Fruit fly (Drosophila melanogaster): ENCODE measurements around the gene sw.

sw gene

dm6 chrX:20256849-20257590 is 20.8 kb upstream of the sw start, which contains the start of gene CG17065 (continued):
- TF ChIP-seq NC2β (GFP tag; optimal IDR thresholded peaks at IDR 0.05) (peak; percentile 17), grau (tag; optimal IDR thresholded peaks at IDR 0.05) (peak; percentile 52), shn (GFP tag; optimal IDR thresholded peaks at IDR 0.05) (peak; percentile 29), Pdp1 (GFP tag; optimal IDR thresholded peaks at IDR 0.05) (peak in 1 of 2 experiments; percentile 36), CG13775 (GFP tag; optimal IDR thresholded peaks at IDR 0.05) (peak; percentile 54), ind (GFP tag; optimal IDR thresholded peaks at IDR 0.05) (peak; percentile 19), sens-2 (GFP tag; IDR thresholded peaks at IDR 0.05) (no peak), Ptx1 (GFP tag; IDR thresholded peaks at IDR 0.05) (0 out of 2 replicates have a peak, but pooled peaks have one; percentile 15), tna (GFP tag; IDR thresholded peaks at IDR 0.05; ENCODE audit: partially characterized antibody) (peak; percentile 11; the same call in 1 of the 2 replicates), jumu (GFP tag; optimal IDR thresholded peaks at IDR 0.05) (peak; percentile 13), CG31441 (GFP tag; IDR thresholded peaks at IDR 0.05) (0 out of 2 replicates have a peak, but pooled peaks have one; percentile 16), Meics (GFP tag; optimal IDR thresholded peaks at IDR 0.05) (peak; percentile 35), Hmx (GFP tag; optimal IDR thresholded peaks at IDR 0.05) (no peak), fru (optimal IDR thresholded peaks at IDR 0.05) (no peak), Oli (tag; optimal IDR thresholded peaks at IDR 0.05) (peak; percentile 4), D (optimal IDR thresholded peaks at IDR 0.05) (peak; percentile 62), D (GFP tag; optimal IDR thresholded peaks at IDR 0.05) (no peak), fu2 (GFP tag; optimal IDR thresholded peaks at IDR 0.05) (peak; percentile 23), CG7357 (GFP tag; IDR thresholded peaks at IDR 0.05) (no peak), dm (GFP tag; optimal IDR thresholded peaks at IDR 0.05) (peak; percentile 10), bcd (GFP tag; optimal IDR thresholded peaks at IDR 0.05) (peak; percentile 63), slbo (GFP tag; IDR thresholded peaks at IDR 0.05) (peak; percentile 39; the same call in 1 of the 2 replicates), CG9876 (GFP tag; optimal IDR thresholded peaks at IDR 0.05) (peak; percentile 34), Dll (GFP tag; IDR thresholded peaks at IDR 0.05; ENCODE audit: partially characterized antibody) (no peak), dmrt99B (tag; optimal IDR thresholded peaks at IDR 0.05) (peak; percentile 16), sug (tag; optimal IDR thresholded peaks at IDR 0.05) (peak; percentile 51), Blimp-1 (GFP tag; optimal IDR thresholded peaks at IDR 0.05) (peak; percentile 8), amos (GFP tag; IDR thresholded peaks at IDR 0.05; ENCODE audit: partially characterized antibody) (peak; percentile 37; the same call in 1 of the 2 replicates), CG17186 (GFP tag; optimal IDR thresholded peaks at IDR 0.05) (peak; percentile 70), CG13424 (tag; optimal IDR thresholded peaks at IDR 0.05) (peak; percentile 27), CG17829 (tag; optimal IDR thresholded peaks at IDR 0.05) (peak; percentile 32), CG1603 (tag; optimal IDR thresholded peaks at IDR 0.05) (peak; percentile 70), CG18599 (GFP tag; optimal IDR thresholded peaks at IDR 0.05) (peak; percentile 24), dimm (GFP tag; IDR thresholded peaks at IDR 0.05) (no peak), CG4424 (GFP tag; optimal IDR thresholded peaks at IDR 0.05) (peak; percentile 48), CG10543 (GFP tag; optimal IDR thresholded peaks at IDR 0.05) (peak; percentile 64), crp (GFP tag; optimal IDR thresholded peaks at IDR 0.05) (peak in 1 of 2 experiments; percentile 39), CoRest (tag; optimal IDR thresholded peaks at IDR 0.05) (peak; percentile 65), B-H2 (GFP tag; optimal IDR thresholded peaks at IDR 0.05) (peak; percentile 34), NfI (GFP tag; optimal IDR thresholded peaks at IDR 0.05) (peak; percentile 27), pfk (GFP tag; optimal IDR thresholded peaks at IDR 0.05) (no peak)

Measured in whole organism, embryonic.